Worm (Caenorhabditis elegans) whole organism, L3 larva: ENCODE data around the gene F36H9.1.

Experiments used
- R02D3.7 ChIP-seq: fragments of 150-350 bp; optimal IDR thresholded peaks from 2 replicates; lab custom pipeline; 2014; ENCODE audit warnings: missing biosample characterization, missing genetic modification characterization
- ama-1 ChIP-seq: fragments of 150-350 bp; optimal IDR thresholded peaks from 2 replicates; lab custom pipeline; 2018
- ceh-82 ChIP-seq: fragments of 150-350 bp; optimal IDR thresholded peaks from 2 replicates; lab custom pipeline; 2014; ENCODE audit warnings: missing biosample characterization, missing genetic modification characterization
- hmg-11 ChIP-seq: sonication (generic microtip); optimal IDR thresholded peaks from 2 replicates; lab custom pipeline; 2016; ENCODE audit warnings: missing genetic modification characterization, missing compliant biosample characterization
- mdl-1 ChIP-seq: fragments of 150-350 bp; optimal IDR thresholded peaks from 2 replicates; lab custom pipeline; 2014; ENCODE audit warnings: missing biosample characterization, missing genetic modification characterization
- nhr-25 ChIP-seq: sonication (generic microtip); optimal IDR thresholded peaks from 2 replicates; lab custom pipeline; 2017; ENCODE audit warnings: missing biosample characterization, missing genetic modification characterization
- snpc-4 ChIP-seq: fragments of 150-350 bp; optimal IDR thresholded peaks from 2 replicates; lab custom pipeline; 2014; ENCODE audit warnings: missing biosample characterization, missing genetic modification characterization

DNA sequence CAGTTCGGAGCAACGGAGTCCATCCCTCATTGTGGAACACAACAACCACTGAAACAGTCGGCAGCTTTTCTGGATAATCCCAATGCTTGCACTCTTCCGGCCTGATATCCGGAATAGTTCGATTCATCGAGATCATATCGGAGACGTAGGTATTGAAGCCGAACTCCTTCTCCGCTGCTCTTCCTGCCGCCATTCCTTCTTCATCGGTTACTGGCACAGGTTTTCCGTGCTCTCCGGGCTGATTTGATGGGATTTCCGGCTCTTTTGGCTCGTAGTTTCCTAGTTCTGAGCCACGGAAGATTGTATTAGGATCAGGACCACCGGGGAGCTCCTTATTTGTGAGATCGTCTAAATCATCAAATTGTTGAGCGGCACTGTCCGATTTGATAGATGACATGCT is 25.7 kb downstream of the F36H9.1 start:
- TF ChIP-seq nhr-25 (tag; lab: Kevin White, UChicago), result no peak
- TF ChIP-seq snpc-4 (tag; lab: Kevin White, UChicago), result no peak
- TF ChIP-seq ama-1 (lab: Kevin White, UChicago), result no peak
- TF ChIP-seq mdl-1 (tag; lab: Kevin White, UChicago), result no peak
- no peak for TF ChIP-seq ceh-82
- TF ChIP-seq R02D3.7, result no peak
- no peak for TF ChIP-seq hmg-11 (tag; lab: Kevin White, UChicago)
